Fruit fly (Drosophila melanogaster) whole organism, adult: ENCODE measurements around the gene pav.

ENCODE experiments used
- CG11617 ChIP-seq: fragments of 200-800 bp; sonication (Bioruptor generic); optimal IDR thresholded peaks from 2 replicates; lab custom pipeline; 2017; ENCODE audit warnings: mild to moderate bottlenecking, missing biosample characterization, missing genetic modification reagents, missing genetic modification characterization
- CG12768 ChIP-seq: fragments of 200-800 bp; sonication (Bioruptor generic); optimal IDR thresholded peaks from 2 replicates; lab custom pipeline; 2017; ENCODE audit warnings: missing biosample characterization, missing genetic modification characterization, mild to moderate bottlenecking, moderate library complexity, missing genetic modification reagents
- CG14711 ChIP-seq: fragments of 200-800 bp; sonication (Bioruptor generic); optimal IDR thresholded peaks from 2 replicates; lab custom pipeline; 2018; ENCODE audit warnings: missing biosample characterization, mild to moderate bottlenecking, missing genetic modification characterization, moderate library complexity
- CG1620 ChIP-seq: fragments of 200-800 bp; sonication (Bioruptor generic); optimal IDR thresholded peaks from 2 replicates; lab custom pipeline; 2016; ENCODE audit warnings: missing biosample characterization, missing genetic modification characterization
- CG7101 ChIP-seq: fragments of 200-800 bp; sonication (Bioruptor generic); optimal IDR thresholded peaks from 2 replicates; lab custom pipeline; 2018; ENCODE audit warnings: missing biosample characterization, mild to moderate bottlenecking, missing genetic modification characterization, moderate library complexity
- Crg-1 ChIP-seq: fragments of 200-800 bp; sonication (Bioruptor generic); optimal IDR thresholded peaks from 2 replicates; lab custom pipeline; 2016; ENCODE audit warnings: missing biosample characterization, missing genetic modification characterization
- bab1 ChIP-seq: fragments of 200-800 bp; sonication (Bioruptor generic); optimal IDR thresholded peaks from 3 replicates; lab custom pipeline; 2019; ENCODE audit warnings: missing biosample characterization, mild to moderate bottlenecking, missing genetic modification characterization, moderate library complexity
- kay ChIP-seq: fragments of 200-800 bp; sonication (Bioruptor generic); peaks from one replicate; lab custom pipeline; 2016; ENCODE audit warnings: missing biosample characterization, missing genetic modification characterization, borderline replicate concordance
- ovo ChIP-seq: fragments of 200-800 bp; sonication (Bioruptor generic); optimal IDR thresholded peaks from 2 replicates; lab custom pipeline; 2016; ENCODE audit warnings: missing biosample characterization, missing genetic modification characterization
- pad ChIP-seq: fragments of 200-800 bp; sonication (Bioruptor generic); optimal IDR thresholded peaks from 3 replicates; lab custom pipeline; 2017; ENCODE audit warnings: missing biosample characterization, missing genetic modification characterization, mild to moderate bottlenecking, moderate library complexity, missing genetic modification reagents
- toe ChIP-seq: fragments of 200-800 bp; sonication (Bioruptor generic); optimal IDR thresholded peaks from 2 replicates; lab custom pipeline; 2016; ENCODE audit warnings: missing biosample characterization, missing genetic modification characterization

DNA sequence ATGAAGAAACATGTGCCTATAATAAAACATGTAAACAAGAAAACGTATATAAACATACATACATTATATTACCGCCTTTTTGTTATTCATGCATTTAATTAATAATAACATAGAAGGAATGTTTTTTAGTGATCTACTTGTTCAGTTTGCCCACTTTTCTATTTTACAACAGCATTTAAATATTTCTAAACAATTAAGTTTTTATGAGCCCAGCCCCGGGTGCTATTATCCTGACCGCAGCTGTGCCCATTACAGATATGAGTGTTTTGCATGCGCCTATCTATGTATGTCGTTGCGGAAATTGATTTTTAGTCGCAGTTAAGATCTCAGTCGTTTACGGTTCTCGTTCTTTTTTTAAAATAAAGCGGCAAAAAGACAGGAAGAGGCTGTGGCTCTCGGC lies 22.4 kb downstream of the pav start:
- TF ChIP-seq kay (no peak), CG12768 (GFP tag; lab: Kevin White, UChicago) (no peak), pad (GFP tag; lab: Kevin White, UChicago) (no peak), ovo (GFP tag; lab: Kevin White, UChicago) (no peak), Crg-1 (GFP tag; lab: Kevin White, UChicago) (no peak), CG14711 (tag; lab: Kevin White, UChicago) (no peak), toe (GFP tag; lab: Kevin White, UChicago) (no peak), bab1 (GFP tag; lab: Kevin White, UChicago) (no peak), CG11617 (no peak), CG1620 (no peak), CG7101 (tag; lab: Kevin White, UChicago) (no peak)
